Worm (Caenorhabditis elegans): ENCODE measurements around the gene C53D6.11.

Gene C53D6.11

ce11 chrIV:9051510-9052175 lies 41.3 kb downstream of the C53D6.11 start:
- TF ChIP-seq him-1 (tag; optimal IDR thresholded peaks at IDR 0.05) (no peak), W03F9.2 (tag; optimal IDR thresholded peaks at IDR 0.05) (no peak), dao-5 (tag; optimal IDR thresholded peaks at IDR 0.05) (no peak)

ce11 chrIV:9053403-9053802 lies 43.0 kb downstream of the C53D6.11 start:
- TF ChIP-seq him-1 (tag; optimal IDR thresholded peaks at IDR 0.05) (no peak), W03F9.2 (tag; optimal IDR thresholded peaks at IDR 0.05) (no peak), dao-5 (tag; optimal IDR thresholded peaks at IDR 0.05) (no peak)

Measured in whole organism, L4/young adult.